Fruit fly (Drosophila melanogaster) whole organism, adult: ENCODE results near the gene CG9747.

Experiments used
- CG11617 ChIP-seq: fragments of 200-800 bp; sonication (Bioruptor generic); optimal IDR thresholded peaks from 2 replicates; lab custom pipeline; 2017; ENCODE audit warnings: mild to moderate bottlenecking, missing biosample characterization, missing genetic modification reagents, missing genetic modification characterization
- CG12768 ChIP-seq: fragments of 200-800 bp; sonication (Bioruptor generic); optimal IDR thresholded peaks from 2 replicates; lab custom pipeline; 2017; ENCODE audit warnings: missing biosample characterization, missing genetic modification characterization, mild to moderate bottlenecking, moderate library complexity, missing genetic modification reagents
- CG14711 ChIP-seq: fragments of 200-800 bp; sonication (Bioruptor generic); optimal IDR thresholded peaks from 2 replicates; lab custom pipeline; 2018; ENCODE audit warnings: missing biosample characterization, mild to moderate bottlenecking, missing genetic modification characterization, moderate library complexity
- CG1620 ChIP-seq: fragments of 200-800 bp; sonication (Bioruptor generic); optimal IDR thresholded peaks from 2 replicates; lab custom pipeline; 2016; ENCODE audit warnings: missing biosample characterization, missing genetic modification characterization
- CG33017 ChIP-seq: fragments of 200-800 bp; sonication (Bioruptor generic); optimal IDR thresholded peaks from 2 replicates; lab custom pipeline; 2018; ENCODE audit warnings: missing biosample characterization, mild to moderate bottlenecking, missing genetic modification characterization, moderate library complexity
- Clk ChIP-seq: fragments of 200-800 bp; sonication (Bioruptor generic); optimal IDR thresholded peaks from 2 replicates; lab custom pipeline; 2017; ENCODE audit warnings: missing biosample characterization, missing genetic modification characterization
- bab1 ChIP-seq: fragments of 200-800 bp; sonication (Bioruptor generic); optimal IDR thresholded peaks from 3 replicates; lab custom pipeline; 2019; ENCODE audit warnings: missing biosample characterization, mild to moderate bottlenecking, missing genetic modification characterization, moderate library complexity
- cnc ChIP-seq, 2 experiments: fragments of >200 bp; optimal IDR thresholded peaks; 2 replicates each; lab custom pipeline; 2017
- kay ChIP-seq: fragments of 200-800 bp; sonication (Bioruptor generic); peaks from one replicate; lab custom pipeline; 2016; ENCODE audit warnings: missing biosample characterization, missing genetic modification characterization, borderline replicate concordance

dm6 chr3R:30164162-30164561 is 26.9 kb downstream of the CG9747 start:
- TF ChIP-seq CG11617 (GFP tag; lab: Kevin White, UChicago) (no peak), bab1 (GFP tag; lab: Kevin White, UChicago) (no peak), kay (GFP tag; lab: Kevin White, UChicago) (no peak), Clk (GFP tag; lab: Kevin White, UChicago) (no peak), CG1620 (GFP tag; lab: Kevin White, UChicago) (no peak), CG14711 (no peak), cnc (optimal IDR thresholded peaks at IDR 0.05; lab: Kevin White, UChicago) (no peak), CG33017 (tag; lab: Kevin White, UChicago) (no peak), CG12768 (no peak)
